Worm (Caenorhabditis elegans) whole organism, young adult: ENCODE data around the gene C42C1.9.
A peak's percentile ranks its signal among the peaks of the same experiment; 100 is the strongest.

Experiments
- B0035.1 ChIP-seq: sonication (generic microtip); optimal IDR thresholded peaks from 2 replicates; lab custom pipeline; 2016; ENCODE audit warnings: missing genetic modification characterization, mild to moderate bottlenecking, missing compliant biosample characterization, missing genotype, missing genetic modification reagents
- B0261.1 ChIP-seq: sonication (generic microtip); optimal IDR thresholded peaks from 2 replicates; lab custom pipeline; 2016; ENCODE audit warnings: mild to moderate bottlenecking, missing genetic modification characterization, moderate library complexity, missing compliant biosample characterization
- C06A6.2 ChIP-seq: fragments of 200-800 bp; sonication (Bioruptor generic); conservative IDR thresholded peaks from 2 replicates; pipeline ENCODE4 v1.3.6; 2022; ENCODE audit warnings: missing genetic modification characterization, missing compliant biosample characterization
- C17E4.6 ChIP-seq: fragments of 200-800 bp; sonication (Bioruptor generic); IDR thresholded peaks from 2 replicates; pipeline ENCODE4 v1.3.6; 2022; ENCODE audit warnings: missing genetic modification reagents, missing genetic modification characterization, missing compliant biosample characterization
- F33H1.4 ChIP-seq: fragments of 200-800 bp; sonication (Bioruptor generic); IDR thresholded peaks from 2 replicates; pipeline ENCODE4 v1.3.6; 2022; ENCODE audit warnings: missing genetic modification reagents, missing genetic modification characterization, missing compliant biosample characterization
- F37B4.10 ChIP-seq: fragments of 200-800 bp; sonication (Bioruptor generic); IDR thresholded peaks from 2 replicates; pipeline ENCODE4 v1.3.6; 2022; ENCODE audit warnings: missing genetic modification characterization, missing compliant biosample characterization
- F49E8.2 ChIP-seq: sonication (generic microtip); optimal IDR thresholded peaks from 3 replicates; lab custom pipeline; 2017; ENCODE audit warnings: missing genetic modification characterization, mild to moderate bottlenecking, missing compliant biosample characterization, antibody characterized with exemption, moderate library complexity; ENCODE audit not compliant: insufficient read depth
- F52B5.7 ChIP-seq: sonication (generic microtip); optimal IDR thresholded peaks from 2 replicates; lab custom pipeline; 2016; ENCODE audit warnings: mild to moderate bottlenecking, missing genetic modification characterization, missing compliant biosample characterization
- F55B11.4 ChIP-seq: sonication (generic microtip); optimal IDR thresholded peaks from 2 replicates; lab custom pipeline; 2016; ENCODE audit warnings: missing compliant biosample characterization, missing genetic modification characterization, borderline replicate concordance; ENCODE audit not compliant: insufficient read depth
- K11D2.4 ChIP-seq: fragments of 200-800 bp; sonication (Bioruptor generic); IDR thresholded peaks from 2 replicates; pipeline ENCODE4 v1.3.6; 2022; ENCODE audit warnings: missing genetic modification reagents, missing genetic modification characterization, missing compliant biosample characterization
- Y56A3A.18 ChIP-seq: fragments of 200-800 bp; sonication (Bioruptor generic); IDR thresholded peaks from 2 replicates; pipeline ENCODE4 v1.3.6; 2022; ENCODE audit warnings: missing genetic modification reagents, missing genetic modification characterization, missing compliant biosample characterization
- Y79H2A.3 ChIP-seq: fragments of 200-800 bp; sonication (Bioruptor generic); conservative IDR thresholded peaks from 2 replicates; pipeline ENCODE4 v1.3.6; 2022; ENCODE audit warnings: missing genetic modification reagents, missing genetic modification characterization, missing compliant biosample characterization
- akir-1 ChIP-seq: fragments of 200-800 bp; sonication (Bioruptor generic); optimal IDR thresholded peaks from 2 replicates; lab custom pipeline; 2018; ENCODE audit warnings: mild to moderate bottlenecking, missing genetic modification characterization, moderate library complexity, missing compliant biosample characterization
- aptf-2 ChIP-seq: fragments of 200-800 bp; sonication (Bioruptor generic); conservative IDR thresholded peaks from 2 replicates; pipeline ENCODE4 v1.3.6; 2022; ENCODE audit warnings: missing genetic modification reagents, missing genetic modification characterization, missing compliant biosample characterization
- aptf-3 ChIP-seq: fragments of 200-800 bp; sonication (Bioruptor generic); IDR thresholded peaks from 2 replicates; pipeline ENCODE4 v1.3.6; 2022; ENCODE audit warnings: missing genetic modification characterization, missing compliant biosample characterization
- attf-6 ChIP-seq: fragments of 200-800 bp; sonication (Bioruptor generic); IDR thresholded peaks from 2 replicates; pipeline ENCODE4 v1.3.6; 2022; ENCODE audit warnings: missing genetic modification reagents, missing genetic modification characterization, missing compliant biosample characterization
- cebp-1 ChIP-seq, 2 experiments: fragments of 200-800 bp in 1 of 2; sonication (Bioruptor generic) in 1 of 2; sonication (generic microtip) in 1 of 2; IDR thresholded peaks in 1 of 2; optimal IDR thresholded peaks in 1 of 2; 2 replicates each; pipeline versions ENCODE4 v1.3.6 to Lab custom; 2017 to 2022; ENCODE audit warnings: missing compliant biosample characterization in 2 of 2, missing genetic modification characterization in 2 of 2, mild to moderate bottlenecking in 1 of 2, missing genetic modification reagents in 1 of 2, moderate library complexity in 1 of 2
- cebp-2 ChIP-seq: fragments of 200-800 bp; sonication (Bioruptor generic); IDR thresholded peaks from 2 replicates; pipeline ENCODE4 v1.3.6; 2022; ENCODE audit warnings: missing genetic modification characterization, missing compliant biosample characterization
- ceh-40 ChIP-seq: fragments of 200-800 bp; sonication (Bioruptor generic); IDR thresholded peaks from 2 replicates; pipeline ENCODE4 v1.3.6; 2022; ENCODE audit warnings: missing genetic modification characterization, missing compliant biosample characterization
- die-1 ChIP-seq: sonication (generic microtip); optimal IDR thresholded peaks from 2 replicates; lab custom pipeline; 2016; ENCODE audit warnings: missing genotype, mild to moderate bottlenecking, missing genetic modification characterization, missing compliant biosample characterization
- egrh-3 ChIP-seq: fragments of 200-800 bp; sonication (Bioruptor generic); IDR thresholded peaks from 2 replicates; pipeline ENCODE4 v1.3.6; 2022; ENCODE audit warnings: missing genetic modification reagents, missing genetic modification characterization, missing compliant biosample characterization
- ets-4 ChIP-seq: fragments of 200-800 bp; sonication (Bioruptor generic); optimal IDR thresholded peaks from 2 replicates; lab custom pipeline; 2018; ENCODE audit warnings: mild to moderate bottlenecking, missing genetic modification characterization, missing compliant biosample characterization
- gei-17 ChIP-seq: fragments of 200-800 bp; sonication (Bioruptor generic); optimal IDR thresholded peaks from 2 replicates; lab custom pipeline; 2018; ENCODE audit warnings: mild to moderate bottlenecking, missing genetic modification characterization, missing compliant biosample characterization
- him-1 ChIP-seq: sonication (generic microtip); optimal IDR thresholded peaks from 2 replicates; lab custom pipeline; 2016; ENCODE audit warnings: missing genotype, missing genetic modification reagents, missing genetic modification characterization, missing compliant biosample characterization
- lag-1 ChIP-seq: fragments of 200-800 bp; sonication (Bioruptor generic); IDR thresholded peaks from 2 replicates; pipeline ENCODE4 v1.3.6; 2022; ENCODE audit warnings: missing genetic modification reagents, missing genetic modification characterization, missing compliant biosample characterization
- lin-26 ChIP-seq: fragments of 200-800 bp; sonication (Bioruptor generic); IDR thresholded peaks from 2 replicates; pipeline ENCODE4 v1.3.6; 2022; ENCODE audit warnings: missing genetic modification reagents, missing genetic modification characterization, missing compliant biosample characterization
- lin-35 ChIP-seq, 3 experiments: fragments of 150-350 bp in 2 of 3; sonication (generic microtip) in 1 of 3; optimal IDR thresholded peaks; 2 replicates each; lab custom pipeline; 2014 to 2018; ENCODE audit warnings: missing biosample characterization in 3 of 3, missing genetic modification characterization in 3 of 3, missing genetic modification reagents in 3 of 3
- lin-40 ChIP-seq: sonication (generic microtip); optimal IDR thresholded peaks from 2 replicates; lab custom pipeline; 2016; ENCODE audit warnings: missing genetic modification characterization, mild to moderate bottlenecking, missing compliant biosample characterization, missing genotype, missing genetic modification reagents
- lin-54 ChIP-seq: fragments of 200-800 bp; sonication (Bioruptor generic); optimal IDR thresholded peaks from 2 replicates; lab custom pipeline; 2018; ENCODE audit warnings: mild to moderate bottlenecking, missing genetic modification characterization, missing compliant biosample characterization
- lsl-1 ChIP-seq: fragments of 200-800 bp; sonication (Bioruptor generic); optimal IDR thresholded peaks from 2 replicates; lab custom pipeline; 2018; ENCODE audit warnings: mild to moderate bottlenecking, missing genetic modification characterization, moderate library complexity, missing compliant biosample characterization
- nfya-2 ChIP-seq: fragments of 200-800 bp; sonication (Bioruptor generic); IDR thresholded peaks from 2 replicates; pipeline ENCODE4 v1.3.6; 2022; ENCODE audit warnings: missing genetic modification reagents, missing genetic modification characterization, missing compliant biosample characterization
- nhr-80 ChIP-seq: sonication (generic microtip); optimal IDR thresholded peaks from 2 replicates; lab custom pipeline; 2016; ENCODE audit warnings: missing genetic modification characterization, missing compliant biosample characterization
- pha-4 ChIP-seq: fragments of 150-350 bp; sonication (generic microtip); optimal IDR thresholded peaks from 2 replicates; lab custom pipeline; 2014; ENCODE audit warnings: missing biosample characterization, missing genetic modification reagents, missing genetic modification characterization
- rcor-1 ChIP-seq: fragments of 200-800 bp; sonication (Bioruptor generic); IDR thresholded peaks from 2 replicates; pipeline ENCODE4 v1.3.6; 2022; ENCODE audit warnings: missing genetic modification reagents, missing genetic modification characterization, missing compliant biosample characterization
- sdz-38 ChIP-seq: sonication (generic microtip); optimal IDR thresholded peaks from 2 replicates; lab custom pipeline; 2016; ENCODE audit warnings: missing genotype, missing genetic modification characterization, missing compliant biosample characterization
- snpc-3.4 ChIP-seq: sonication (generic microtip); optimal IDR thresholded peaks from 2 replicates; lab custom pipeline; 2017; ENCODE audit warnings: missing genetic modification characterization, mild to moderate bottlenecking, missing compliant biosample characterization, antibody characterized with exemption, moderate library complexity, missing genotype, missing genetic modification reagents
- somi-1 ChIP-seq: fragments of 200-800 bp; sonication (Bioruptor generic); optimal IDR thresholded peaks from 2 replicates; lab custom pipeline; 2018; ENCODE audit warnings: mild to moderate bottlenecking, missing genetic modification characterization, missing compliant biosample characterization
- sptf-2 ChIP-seq: fragments of 200-800 bp; sonication (Bioruptor generic); optimal IDR thresholded peaks from 2 replicates; lab custom pipeline; 2018; ENCODE audit warnings: mild to moderate bottlenecking, missing genetic modification characterization, missing compliant biosample characterization
- tbx-9 ChIP-seq: sonication (generic microtip); optimal IDR thresholded peaks from 2 replicates; lab custom pipeline; 2016; ENCODE audit warnings: borderline replicate concordance, missing genetic modification characterization, inconsistent platforms, missing compliant biosample characterization
- xnd-1 ChIP-seq: sonication (generic microtip); optimal IDR thresholded peaks from 2 replicates; lab custom pipeline; 2016; ENCODE audit warnings: missing genotype, missing genetic modification reagents, missing genetic modification characterization, missing compliant biosample characterization
- zfh-2 ChIP-seq: fragments of 200-800 bp; sonication (Bioruptor generic); conservative IDR thresholded peaks from 2 replicates; pipeline ENCODE4 v1.3.6; 2022; ENCODE audit warnings: missing genetic modification reagents, missing genetic modification characterization, missing compliant biosample characterization
- zim-3 ChIP-seq: sonication (generic microtip); optimal IDR thresholded peaks from 2 replicates; lab custom pipeline; 2017; ENCODE audit warnings: mild to moderate bottlenecking, missing genetic modification characterization, moderate library complexity, missing compliant biosample characterization
- ztf-28 ChIP-seq: fragments of 200-800 bp; sonication (Bioruptor generic); IDR thresholded peaks from 2 replicates; pipeline ENCODE4 v1.3.6; 2022; ENCODE audit warnings: missing genetic modification reagents, missing genetic modification characterization, missing compliant biosample characterization
- ztf-6 ChIP-seq: fragments of 200-800 bp; sonication (Bioruptor generic); IDR thresholded peaks from 2 replicates; pipeline ENCODE4 v1.3.6; 2022; ENCODE audit warnings: missing genetic modification reagents, missing genetic modification characterization, missing compliant biosample characterization

The C42C1.9 gene

DNA sequence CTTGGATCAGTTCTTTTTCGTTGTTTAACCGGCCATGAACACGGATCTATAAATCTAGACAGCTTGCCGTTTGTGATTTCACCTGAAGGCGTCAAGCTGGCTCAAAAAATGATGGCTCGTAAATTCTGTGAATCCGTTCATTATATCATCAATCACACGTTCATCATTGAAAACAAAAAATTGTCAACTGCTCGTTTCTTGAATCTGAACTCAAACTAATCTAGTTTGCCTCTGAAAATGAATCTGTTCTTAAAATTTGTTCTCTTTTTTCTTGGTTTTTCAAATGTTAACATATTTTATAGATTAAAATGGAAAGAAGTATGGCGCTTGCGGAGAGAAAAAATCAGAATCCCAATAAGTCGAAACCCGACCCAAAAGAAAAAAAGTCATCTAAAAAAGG lies 1.5 kb downstream of the C42C1.9 start, which contains the start of gene C42C1.8:
Gene C42C1.8, plus strand, starts transcription at position 301 of the 400 bp plus-strand sequence.
- no peak for TF ChIP-seq zfh-2 (GFP tag; lab: Robert Waterston, UW)
- TF ChIP-seq akir-1, result no peak
- TF ChIP-seq F33H1.4 (GFP tag; lab: Robert Waterston, UW), result no peak
- TF ChIP-seq ets-4 (GFP tag; lab: Kevin White, UChicago), result no peak
- TF ChIP-seq lin-54 (GFP tag; lab: Kevin White, UChicago), result no peak
- TF ChIP-seq ztf-6 (GFP tag; lab: Robert Waterston, UW), result no peak
- TF ChIP-seq K11D2.4 (GFP tag; lab: Robert Waterston, UW), result no peak
- no peak for TF ChIP-seq lag-1
- TF ChIP-seq B0261.1 (tag; lab: Kevin White, UChicago), result no peak
- TF ChIP-seq lin-40, result no peak
- no peak for TF ChIP-seq pha-4 (tag; lab: Kevin White, UChicago)
- no peak for TF ChIP-seq die-1 (tag; lab: Kevin White, UChicago)
- no peak for TF ChIP-seq F52B5.7 (tag; lab: Kevin White, UChicago)
- no peak for TF ChIP-seq F37B4.10 (GFP tag; lab: Robert Waterston, UW)
- no peak for TF ChIP-seq xnd-1 (tag; lab: Kevin White, UChicago)
- no peak for TF ChIP-seq attf-6
- TF ChIP-seq, all 124 proteins: peak for 0

DNA sequence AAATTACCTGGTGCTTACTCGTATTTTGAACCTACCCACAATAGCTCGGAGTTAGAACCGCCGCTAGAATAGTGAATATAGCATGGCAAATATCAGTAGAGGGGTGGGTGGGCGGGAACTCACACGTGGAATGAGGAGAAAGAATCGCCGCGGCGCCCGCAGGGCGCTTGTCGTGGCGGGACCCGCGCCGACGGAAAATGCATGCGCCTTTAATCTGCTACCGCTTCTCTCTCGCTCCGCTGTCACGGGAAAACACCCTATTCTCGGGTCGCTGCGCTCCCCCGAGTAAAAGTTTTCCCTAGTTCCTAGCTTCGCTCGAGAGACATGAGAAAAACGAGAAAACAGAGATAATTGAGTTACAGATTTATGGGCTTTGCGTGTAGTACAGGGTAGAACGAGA lies 5.5 kb downstream of the C42C1.9 start:
- TF ChIP-seq egrh-3, result peak; percentile 66; the same call in 1 of the 2 replicates
- peak; percentile 74; the same call in 1 of the 2 replicates for TF ChIP-seq cebp-2 (GFP tag; lab: Robert Waterston, UW)

DNA sequence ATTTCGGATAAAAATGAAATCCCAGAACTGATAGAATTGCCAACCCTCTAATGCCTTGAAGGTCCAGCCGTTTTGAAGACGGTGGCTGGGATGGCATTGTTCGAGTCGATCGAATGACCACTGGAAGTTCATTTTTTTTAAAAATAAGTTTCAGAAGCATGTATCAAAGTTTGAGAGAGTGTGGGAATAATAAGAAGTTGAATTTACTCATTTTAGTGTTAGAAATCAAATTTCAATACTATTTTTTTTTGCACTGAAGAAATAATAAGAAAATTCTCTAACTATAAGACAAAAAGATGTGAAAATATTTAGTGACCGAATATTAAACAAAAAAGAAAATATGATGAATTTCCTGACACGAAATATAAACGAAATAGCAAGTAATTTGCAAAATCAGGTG lies 11.9 kb downstream of the C42C1.9 start, which contains the start of gene oac-59:
Gene oac-59, minus strand, starts transcription at position 101 of the 400 bp plus-strand sequence.
- TF ChIP-seq F49E8.2 (tag; lab: Kevin White, UChicago), result no peak
- no peak for TF ChIP-seq aptf-3 (GFP tag; lab: Robert Waterston, UW)
- TF ChIP-seq gei-17 (GFP tag; lab: Kevin White, UChicago), result no peak
- no peak for TF ChIP-seq F33H1.4 (GFP tag; lab: Robert Waterston, UW)
- no peak for TF ChIP-seq F55B11.4 (tag; lab: Kevin White, UChicago)
- TF ChIP-seq zim-3 (tag; lab: Kevin White, UChicago), result no peak
- TF ChIP-seq him-1, result no peak
- no peak for TF ChIP-seq lsl-1 (GFP tag; lab: Kevin White, UChicago)
- no peak for TF ChIP-seq C06A6.2 (GFP tag; lab: Robert Waterston, UW)
- no peak for TF ChIP-seq snpc-3.4 (tag; lab: Kevin White, UChicago)
- no peak for TF ChIP-seq akir-1
- no peak for TF ChIP-seq sdz-38 (tag; lab: Kevin White, UChicago)
- TF ChIP-seq somi-1 (GFP tag; lab: Kevin White, UChicago), result no peak
- TF ChIP-seq ceh-40 (GFP tag; lab: Robert Waterston, UW), result no peak
- TF ChIP-seq ets-4 (GFP tag; lab: Kevin White, UChicago), result no peak
- no peak for TF ChIP-seq die-1 (tag; lab: Kevin White, UChicago)
- TF ChIP-seq nfya-2 (GFP tag; lab: Robert Waterston, UW), result no peak

DNA sequence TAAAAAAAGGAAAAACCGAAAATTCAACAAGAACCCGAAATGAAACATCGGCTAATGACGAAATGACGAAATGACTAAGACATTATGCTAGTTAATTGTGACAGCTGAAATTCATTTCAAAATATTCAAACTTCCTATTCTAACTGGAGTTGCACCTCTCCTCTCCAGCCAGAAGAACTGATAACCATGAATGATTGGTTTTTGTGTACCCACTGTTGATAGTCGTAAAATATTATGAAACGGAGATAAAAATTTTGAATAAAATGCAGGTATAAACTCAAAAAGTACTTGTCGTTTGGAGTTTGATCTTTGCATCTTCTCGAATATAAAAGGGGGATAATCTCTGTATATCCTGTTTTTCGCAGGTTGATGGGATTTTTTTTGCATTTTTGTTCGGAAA lies 13.6 kb downstream of the C42C1.9 start:
- TF ChIP-seq cebp-1 (GFP tag; IDR thresholded peaks at IDR 0.05; lab: Robert Waterston, UW), result no peak
- TF ChIP-seq cebp-1 (tag; optimal IDR thresholded peaks at IDR 0.05; lab: Kevin White, UChicago), result peak; percentile 59
- TF ChIP-seq sptf-2, result no peak
- no peak for TF ChIP-seq Y56A3A.18 (GFP tag; lab: Robert Waterston, UW)
- peak; percentile 66 for TF ChIP-seq nhr-80 (tag; lab: Kevin White, UChicago)
- no peak for TF ChIP-seq B0035.1
- no peak for TF ChIP-seq ztf-28 (GFP tag; lab: Robert Waterston, UW)
- no peak for TF ChIP-seq lin-35 (GFP tag; optimal IDR thresholded peaks at IDR 0.05; lab: Kevin White, UChicago)
- TF ChIP-seq C17E4.6 (GFP tag; lab: Robert Waterston, UW), result no peak
- TF ChIP-seq F49E8.2 (tag; lab: Kevin White, UChicago), result no peak
- no peak for TF ChIP-seq tbx-9
- no peak for TF ChIP-seq aptf-2 (GFP tag; lab: Robert Waterston, UW)
- no peak for TF ChIP-seq rcor-1 (GFP tag; lab: Robert Waterston, UW)
- TF ChIP-seq gei-17 (GFP tag; lab: Kevin White, UChicago), result no peak
- TF ChIP-seq Y79H2A.3 (GFP tag; lab: Robert Waterston, UW), result no peak
- no peak for TF ChIP-seq lin-26
